Fruit fly (Drosophila melanogaster) whole organism, embryonic: Measurements from ENCODE around the gene Taf10.

Experiments
- Adf1 ChIP-seq: fragments of 200-800 bp; sonication (Bioruptor generic); IDR thresholded peaks from 2 replicates; pipeline ENCODE4 v1.3.6; 2022; ENCODE audit warnings: missing biosample characterization, missing genetic modification characterization
- Aef1 ChIP-seq: fragments of 200-800 bp; sonication (Bioruptor generic); IDR thresholded peaks from 3 replicates; pipeline ENCODE4 v1.3.6; 2022; ENCODE audit warnings: missing biosample characterization, missing genetic modification characterization
- CG11723 ChIP-seq: fragments of 200-800 bp; sonication (Bioruptor generic); optimal IDR thresholded peaks from 2 replicates; lab custom pipeline; 2017; ENCODE audit warnings: missing biosample characterization, mild to moderate bottlenecking, missing genetic modification characterization
- CG12155 ChIP-seq: fragments of 200-800 bp; sonication (Bioruptor generic); optimal IDR thresholded peaks from 3 replicates; lab custom pipeline; 2016; ENCODE audit warnings: missing biosample characterization, missing genetic modification characterization
- CG12744 ChIP-seq: fragments of 200-800 bp; sonication (Bioruptor generic); optimal IDR thresholded peaks from 2 replicates; lab custom pipeline; 2016; ENCODE audit warnings: missing biosample characterization, missing genetic modification characterization
- CG13894 ChIP-seq: fragments of 200-800 bp; sonication (Bioruptor generic); optimal IDR thresholded peaks from 3 replicates; lab custom pipeline; 2018; ENCODE audit warnings: missing biosample characterization, mild to moderate bottlenecking, missing genetic modification characterization, moderate library complexity
- CG1603 ChIP-seq: fragments of 200-800 bp; sonication (Bioruptor generic); optimal IDR thresholded peaks from 2 replicates; lab custom pipeline; 2019; ENCODE audit warnings: missing biosample characterization, mild to moderate bottlenecking, missing genetic modification characterization, moderate library complexity
- CG16863 ChIP-seq: fragments of 200-800 bp; sonication (Bioruptor generic); optimal IDR thresholded peaks from 3 replicates; lab custom pipeline; 2016; ENCODE audit warnings: missing biosample characterization, missing genetic modification characterization
- CG17186 ChIP-seq: fragments of 200-800 bp; sonication (Bioruptor generic); optimal IDR thresholded peaks from 3 replicates; lab custom pipeline; 2017; ENCODE audit warnings: missing biosample characterization, missing genetic modification reagents, missing genetic modification characterization
- CG2875 ChIP-seq: fragments of 200-800 bp; sonication (Bioruptor generic); optimal IDR thresholded peaks from 2 replicates; lab custom pipeline; 2017; ENCODE audit warnings: missing biosample characterization, mild to moderate bottlenecking, missing genetic modification characterization, missing genetic modification reagents
- CG3838 ChIP-seq: fragments of 200-800 bp; sonication (Bioruptor generic); optimal IDR thresholded peaks from 3 replicates; lab custom pipeline; 2016; ENCODE audit warnings: missing biosample characterization, missing genetic modification characterization
- CG4730 ChIP-seq: fragments of 200-800 bp; sonication (Bioruptor generic); IDR thresholded peaks from 2 replicates; pipeline ENCODE4 v1.3.6; 2022; ENCODE audit warnings: missing biosample characterization, missing genetic modification characterization
- CG5953 ChIP-seq: fragments of 200-800 bp; sonication (Bioruptor generic); IDR thresholded peaks from 2 replicates; pipeline ENCODE4 v1.3.6; 2022; ENCODE audit warnings: missing biosample characterization, missing genetic modification characterization
- CG7372 ChIP-seq: fragments of 200-800 bp; sonication (Bioruptor generic); IDR thresholded peaks from 2 replicates; pipeline ENCODE4 v1.3.6; 2022; ENCODE audit warnings: missing biosample characterization, missing genetic modification characterization
- CG8388 ChIP-seq: fragments of 200-800 bp; sonication (Bioruptor generic); optimal IDR thresholded peaks from 2 replicates; lab custom pipeline; 2019; ENCODE audit warnings: missing biosample characterization, mild to moderate bottlenecking, missing genetic modification characterization, moderate library complexity
- CG8765 ChIP-seq: fragments of 200-800 bp; sonication (Bioruptor generic); IDR thresholded peaks from 2 replicates; pipeline ENCODE4 v1.3.6; 2022; ENCODE audit warnings: missing biosample characterization, missing genetic modification characterization
- CG8944 ChIP-seq: fragments of 200-800 bp; sonication (Bioruptor generic); optimal IDR thresholded peaks from 3 replicates; lab custom pipeline; 2016; ENCODE audit warnings: missing biosample characterization, missing genetic modification characterization
- CG9215 ChIP-seq: fragments of 200-800 bp; sonication (Bioruptor generic); IDR thresholded peaks from 2 replicates; pipeline ENCODE4 v1.3.6; 2022; ENCODE audit warnings: missing biosample characterization, missing genetic modification characterization
- CG9797 ChIP-seq: fragments of 200-800 bp; sonication (Bioruptor generic); optimal IDR thresholded peaks from 3 replicates; lab custom pipeline; 2018; ENCODE audit warnings: missing biosample characterization, mild to moderate bottlenecking, missing genetic modification characterization
- Dbx ChIP-seq: fragments of 200-800 bp; sonication (Bioruptor generic); IDR thresholded peaks from 3 replicates; pipeline ENCODE4 v1.3.6; 2022; ENCODE audit warnings: missing biosample characterization, missing genetic modification characterization
- Dref ChIP-seq: fragments of 200-800 bp; sonication (Bioruptor generic); IDR thresholded peaks from 2 replicates; pipeline ENCODE4 v1.3.6; 2022; ENCODE audit warnings: missing biosample characterization, missing genetic modification characterization
- HHEX ChIP-seq: fragments of 200-800 bp; sonication (Bioruptor generic); optimal IDR thresholded peaks from 3 replicates; lab custom pipeline; 2017; ENCODE audit warnings: missing biosample characterization, mild to moderate bottlenecking, missing genetic modification characterization, missing genetic modification reagents
- Hey ChIP-seq: fragments of 200-800 bp; sonication (Bioruptor generic); optimal IDR thresholded peaks from 3 replicates; lab custom pipeline; 2018; ENCODE audit warnings: missing biosample characterization, mild to moderate bottlenecking, missing genetic modification characterization
- Hr3 ChIP-seq: fragments of 200-800 bp; sonication (Bioruptor generic); optimal IDR thresholded peaks from 3 replicates; lab custom pipeline; 2016; ENCODE audit warnings: missing biosample characterization, missing genetic modification characterization
- Mad ChIP-seq: fragments of 200-800 bp; sonication (Bioruptor generic); optimal IDR thresholded peaks from 2 replicates; lab custom pipeline; 2016; ENCODE audit warnings: missing biosample characterization, missing genetic modification characterization
- Meics ChIP-seq: fragments of 200-800 bp; sonication (Bioruptor generic); optimal IDR thresholded peaks from 2 replicates; lab custom pipeline; 2017; ENCODE audit warnings: missing biosample characterization, mild to moderate bottlenecking, missing genetic modification characterization
- Opbp ChIP-seq: fragments of 200-800 bp; sonication (Bioruptor generic); IDR thresholded peaks from 3 replicates; pipeline ENCODE4 v1.3.6; 2022; ENCODE audit warnings: missing biosample characterization, missing genetic modification characterization; ENCODE audit not compliant: partially characterized antibody
- Ptx1 ChIP-seq: fragments of 200-800 bp; sonication (Bioruptor generic); IDR thresholded peaks from 2 replicates; pipeline ENCODE4 v1.3.6; 2022; ENCODE audit warnings: missing biosample characterization, missing genetic modification characterization
- Tbp ChIP-seq: fragments of >200 bp; optimal IDR thresholded peaks from 2 replicates; lab custom pipeline; 2018; ENCODE audit warnings: missing biosample characterization, missing genetic modification characterization
- ab ChIP-seq: fragments of 200-800 bp; sonication (Bioruptor generic); optimal IDR thresholded peaks from 2 replicates; lab custom pipeline; 2016; ENCODE audit warnings: missing biosample characterization, missing genetic modification characterization
- aop ChIP-seq: fragments of 200-800 bp; sonication (Bioruptor generic); IDR thresholded peaks from 2 replicates; pipeline ENCODE4 v1.3.6; 2022; ENCODE audit warnings: missing biosample characterization, missing genetic modification characterization
- bbx ChIP-seq: fragments of 200-800 bp; sonication (Bioruptor generic); IDR thresholded peaks from 2 replicates; pipeline ENCODE4 v1.3.6; 2022; ENCODE audit warnings: missing biosample characterization, missing genetic modification characterization; ENCODE audit not compliant: partially characterized antibody
- cad ChIP-seq: fragments of >200 bp; optimal IDR thresholded peaks from 2 replicates; lab custom pipeline; 2017; ENCODE audit warnings: missing biosample characterization, missing genetic modification characterization
- corto ChIP-seq: fragments of 200-800 bp; sonication (Bioruptor generic); optimal IDR thresholded peaks from 2 replicates; lab custom pipeline; 2016; ENCODE audit warnings: missing biosample characterization, mild to moderate bottlenecking, missing genetic modification characterization, moderate library complexity
- dm ChIP-seq: fragments of 200-800 bp; sonication (Bioruptor generic); optimal IDR thresholded peaks from 3 replicates; lab custom pipeline; 2016; ENCODE audit warnings: missing biosample characterization, missing genetic modification characterization
- exex ChIP-seq: fragments of 200-800 bp; sonication (Bioruptor generic); optimal IDR thresholded peaks from 4 replicates; lab custom pipeline; 2018; ENCODE audit warnings: missing biosample characterization, mild to moderate bottlenecking, missing genetic modification characterization, moderate library complexity
- fu2 ChIP-seq: fragments of 200-800 bp; sonication (Bioruptor generic); optimal IDR thresholded peaks from 2 replicates; lab custom pipeline; 2016; ENCODE audit warnings: missing biosample characterization, missing genetic modification characterization
- hth ChIP-seq: fragments of >200 bp; optimal IDR thresholded peaks from 2 replicates; lab custom pipeline; 2017; ENCODE audit warnings: inconsistent platforms
- kni ChIP-seq: fragments of 200-800 bp; sonication (Bioruptor generic); optimal IDR thresholded peaks from 3 replicates; lab custom pipeline; 2017; ENCODE audit warnings: mild to moderate bottlenecking, missing biosample characterization, missing genetic modification reagents, missing genetic modification characterization
- nerfin-1 ChIP-seq: fragments of 200-800 bp; sonication (Bioruptor generic); optimal IDR thresholded peaks from 3 replicates; lab custom pipeline; 2019; ENCODE audit warnings: missing biosample characterization, mild to moderate bottlenecking, missing genetic modification characterization, moderate library complexity
- sima ChIP-seq: fragments of 200-800 bp; sonication (Bioruptor generic); optimal IDR thresholded peaks from 2 replicates; lab custom pipeline; 2016; ENCODE audit warnings: missing biosample characterization, missing genetic modification characterization
- slou ChIP-seq: fragments of 200-800 bp; sonication (Bioruptor generic); optimal IDR thresholded peaks from 3 replicates; lab custom pipeline; 2016; ENCODE audit warnings: missing biosample characterization, missing genetic modification characterization
- sr ChIP-seq: fragments of 200-800 bp; sonication (Bioruptor generic); IDR thresholded peaks from 3 replicates; pipeline ENCODE4 v1.3.6; 2022; ENCODE audit warnings: missing biosample characterization, missing genetic modification characterization
- stwl ChIP-seq: fragments of 200-800 bp; sonication (Bioruptor generic); optimal IDR thresholded peaks from 3 replicates; lab custom pipeline; 2018; ENCODE audit warnings: missing biosample characterization, mild to moderate bottlenecking, missing genetic modification characterization, moderate library complexity
- twi ChIP-seq: fragments of 200-800 bp; optimal IDR thresholded peaks from 2 replicates; lab custom pipeline; 2019; ENCODE audit warnings: missing biosample characterization, mild to moderate bottlenecking, missing genetic modification characterization, moderate library complexity

The Taf10 gene

DNA sequence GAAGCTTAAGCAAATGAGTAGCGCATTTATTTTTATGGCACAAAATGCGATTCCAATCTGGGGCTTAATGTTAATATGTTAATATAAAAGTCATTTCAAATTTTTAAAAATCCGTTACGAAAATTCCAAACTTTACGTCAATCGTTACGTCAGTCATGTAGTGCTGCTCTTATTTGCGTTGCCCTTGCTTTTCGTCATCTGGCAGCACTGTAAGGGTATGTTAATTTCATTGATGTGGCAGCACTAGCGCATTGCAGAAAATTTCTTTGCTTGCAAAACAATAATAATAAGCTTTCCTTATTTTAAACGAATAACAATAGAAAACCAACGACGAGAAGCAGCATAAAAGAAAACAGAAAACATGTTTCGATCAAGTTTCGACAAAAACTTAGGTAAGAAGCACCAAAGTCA is 27.9 kb upstream of the Taf10 start, which contains the start of gene Hrs (continued):
- TF ChIP-seq HHEX (GFP tag; lab: Kevin White, UChicago) (no peak), CG8765 (GFP tag; lab: Robert Waterston, UW) (no peak), CG5953 (no peak), nerfin-1 (peak; percentile 99), CG9215 (GFP tag; lab: Robert Waterston, UW) (no peak), Meics (GFP tag; lab: Kevin White, UChicago) (no peak), CG7372 (GFP tag; lab: Robert Waterston, UW) (no peak), sr (GFP tag; lab: Robert Waterston, UW) (no peak), CG17186 (GFP tag; lab: Kevin White, UChicago) (peak; percentile 40), Hey (tag; lab: Kevin White, UChicago) (no peak), Dbx (GFP tag; lab: Robert Waterston, UW) (no peak), aop (GFP tag; lab: Robert Waterston, UW) (no peak), Tbp (GFP tag; lab: Kevin White, UChicago) (no peak), CG3838 (no peak), CG2875 (GFP tag; lab: Kevin White, UChicago) (no peak), Ptx1 (GFP tag; lab: Robert Waterston, UW) (no peak), CG11723 (no peak), bbx (GFP tag; lab: Robert Waterston, UW) (peak; percentile 60; the same call in 1 of the 2 replicates), kni (no peak), ab (GFP tag; lab: Kevin White, UChicago) (no peak), Aef1 (GFP tag; lab: Robert Waterston, UW) (no peak), twi (no peak), CG12744 (GFP tag; lab: Kevin White, UChicago) (no peak), Adf1 (no peak), exex (tag; lab: Kevin White, UChicago) (no peak), CG1603 (tag; lab: Kevin White, UChicago) (peak; percentile 77), cad (no peak), slou (GFP tag; lab: Kevin White, UChicago) (no peak), Hr3 (GFP tag; lab: Kevin White, UChicago) (no peak), Dref (GFP tag; lab: Robert Waterston, UW) (peak; percentile 28; the same call in 1 of the 2 replicates), dm (GFP tag; lab: Kevin White, UChicago) (no peak), sima (GFP tag; lab: Kevin White, UChicago) (no peak), Opbp (GFP tag; lab: Robert Waterston, UW) (peak; percentile 62), Mad (GFP tag; lab: Kevin White, UChicago) (no peak), CG12155 (GFP tag; lab: Kevin White, UChicago) (no peak), CG8944 (GFP tag; lab: Kevin White, UChicago) (no peak), CG9797 (GFP tag; lab: Kevin White, UChicago) (peak; percentile 51), fu2 (no peak), hth (lab: Kevin White, UChicago) (no peak), CG13894 (no peak), stwl (tag; lab: Kevin White, UChicago) (peak; percentile 91), corto (no peak), CG4730 (GFP tag; lab: Robert Waterston, UW) (no peak), CG8388 (GFP tag; lab: Kevin White, UChicago) (no peak), CG16863 (no peak)
- TF ChIP-seq, all 482 proteins: peak for 80
